Worm (Caenorhabditis elegans) whole organism, L1 larva: Measurements from ENCODE around the gene C50E3.12.

Source experiments
- ama-1 ChIP-seq: fragments of 150-350 bp; optimal IDR thresholded peaks from 2 replicates; lab custom pipeline; 2014
- ceh-63 ChIP-seq: fragments of 200-800 bp; sonication (Bioruptor generic); optimal IDR thresholded peaks from 2 replicates; lab custom pipeline; 2018; ENCODE audit warnings: mild to moderate bottlenecking, missing genetic modification characterization, missing compliant biosample characterization
- ceh-82 ChIP-seq, 3 experiments: fragments of 150-350 bp in 1 of 3; sonication (generic microtip) in 2 of 3; optimal IDR thresholded peaks; 2 replicates each; lab custom pipeline; 2014 to 2017; ENCODE audit warnings: missing biosample characterization in 3 of 3, missing genetic modification characterization in 3 of 3
- ces-1 ChIP-seq: fragments of 150-350 bp; optimal IDR thresholded peaks from 2 replicates; lab custom pipeline; 2014; ENCODE audit warnings: missing biosample characterization, missing genetic modification reagents, missing genetic modification characterization
- lin-13 ChIP-seq: fragments of 150-350 bp; optimal IDR thresholded peaks from 2 replicates; lab custom pipeline; 2014; ENCODE audit warnings: missing biosample characterization, missing genetic modification reagents, missing genetic modification characterization
- nhr-19 ChIP-seq: fragments of 200-800 bp; sonication (Bioruptor generic); conservative IDR thresholded peaks from 2 replicates; pipeline ENCODE4 v1.3.6; 2022; ENCODE audit warnings: missing genetic modification characterization, missing compliant biosample characterization
- nhr-77 ChIP-seq: fragments of 150-350 bp; optimal IDR thresholded peaks from 2 replicates; lab custom pipeline; 2014; ENCODE audit warnings: missing biosample characterization, missing genetic modification characterization
- pqm-1 ChIP-seq: sonication (generic microtip); optimal IDR thresholded peaks from 3 replicates; lab custom pipeline; 2017; ENCODE audit warnings: missing biosample characterization, missing genetic modification characterization
- snpc-4 ChIP-seq: fragments of 150-350 bp; optimal IDR thresholded peaks from 2 replicates; lab custom pipeline; 2014; ENCODE audit warnings: missing biosample characterization, missing genetic modification characterization
- sox-4 ChIP-seq: sonication (generic microtip); optimal IDR thresholded peaks from 2 replicates; lab custom pipeline; 2016; ENCODE audit warnings: missing genetic modification characterization, missing compliant biosample characterization
- unc-86 ChIP-seq: sonication (generic microtip); optimal IDR thresholded peaks from 2 replicates; lab custom pipeline; 2016; ENCODE audit warnings: missing genetic modification characterization, missing compliant biosample characterization
- ztf-11 ChIP-seq, 2 experiments: sonication (generic microtip); optimal IDR thresholded peaks; 2 replicates each; lab custom pipeline; 2016 to 2017; ENCODE audit warnings: missing genetic modification characterization in 2 of 2, missing biosample characterization in 1 of 2, missing compliant biosample characterization in 1 of 2

DNA sequence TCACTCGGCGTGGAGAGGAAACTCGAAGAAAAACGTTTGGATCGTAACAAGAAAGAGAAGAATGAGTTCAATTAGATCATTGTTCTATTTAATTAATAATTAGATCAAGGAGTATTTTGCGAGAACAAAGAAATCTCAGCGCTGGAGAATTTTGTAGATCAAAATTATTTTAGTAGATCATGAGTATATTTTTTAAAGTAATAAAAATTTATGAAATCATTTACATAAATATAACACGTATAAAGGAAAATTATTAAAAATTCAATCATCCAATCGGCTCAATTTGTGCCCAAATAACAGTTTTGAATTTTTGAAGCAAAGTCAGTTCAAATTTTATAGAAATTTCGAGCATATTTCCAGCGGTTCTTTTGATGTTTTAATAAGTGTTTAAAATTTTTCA is 2.3 kb upstream of the C50E3.12 start, which contains the start of gene C50E3.13:
- TF ChIP-seq lin-13 (GFP tag; lab: Kevin White, UChicago), result no peak
- TF ChIP-seq nhr-77 (tag; lab: Kevin White, UChicago), result no peak
- TF ChIP-seq ceh-82 (tag; optimal IDR thresholded peaks at IDR 0.05; lab: Kevin White, UChicago), result no peak
- TF ChIP-seq ama-1 (lab: Kevin White, UChicago), result no peak
- no peak for TF ChIP-seq nhr-19 (GFP tag; lab: Robert Waterston, UW)
- TF ChIP-seq ceh-63 (GFP tag; lab: Kevin White, UChicago), result no peak
- no peak for TF ChIP-seq ces-1 (GFP tag; lab: Kevin White, UChicago)
- TF ChIP-seq snpc-4 (tag; lab: Kevin White, UChicago), result no peak
- TF ChIP-seq unc-86 (tag; lab: Kevin White, UChicago), result no peak
- no peak for TF ChIP-seq ztf-11 (tag; optimal IDR thresholded peaks at IDR 0.05; lab: Kevin White, UChicago)
- no peak for TF ChIP-seq sox-4 (tag; lab: Kevin White, UChicago)
- TF ChIP-seq pqm-1 (tag; lab: Kevin White, UChicago), result no peak
